Worm (Caenorhabditis elegans): ENCODE measurements around the gene ceh-91.

ce11 chrIII:11589311-11589710 is 27.2 kb upstream of the ceh-91 start:
- TF ChIP-seq nhr-11 (tag; optimal IDR thresholded peaks at IDR 0.05): no peak
- TF ChIP-seq nhr-10 (tag; optimal IDR thresholded peaks at IDR 0.05): no peak
- TF ChIP-seq ZK546.5 (tag; optimal IDR thresholded peaks at IDR 0.05): no peak
- no peak for TF ChIP-seq blmp-1 (tag; optimal IDR thresholded peaks at IDR 0.05; ENCODE audit: insufficient read depth)
- no peak for TF ChIP-seq unc-62 (GFP tag; optimal IDR thresholded peaks at IDR 0.05)
- TF ChIP-seq ama-1 (optimal IDR thresholded peaks at IDR 0.05): no peak
- no peak for TF ChIP-seq nhr-25 (tag; optimal IDR thresholded peaks at IDR 0.05)
- TF ChIP-seq lin-39 (tag; optimal IDR thresholded peaks at IDR 0.05): no peak
- no peak for TF ChIP-seq aly-2 (tag; optimal IDR thresholded peaks at IDR 0.05)
- no peak for TF ChIP-seq nhr-77 (tag; optimal IDR thresholded peaks at IDR 0.05)
- no peak for TF ChIP-seq F13H6.1 (tag; optimal IDR thresholded peaks at IDR 0.05)
- no peak for TF ChIP-seq fos-1 (tag; optimal IDR thresholded peaks at IDR 0.05)
- no peak for TF ChIP-seq mbf-1 (tag; optimal IDR thresholded peaks at IDR 0.05)
- no peak for TF ChIP-seq unc-39 (tag; optimal IDR thresholded peaks at IDR 0.05)
